Worm (Caenorhabditis elegans) whole organism, young adult: Measurements from ENCODE around the gene clc-7.
A peak's percentile ranks its signal among the peaks of the same experiment; 100 is the strongest.

Experiments
- B0019.2 ChIP-seq: fragments of 200-800 bp; sonication (Bioruptor generic); conservative IDR thresholded peaks from 2 replicates; pipeline ENCODE4 v1.3.6; 2022; ENCODE audit warnings: missing genetic modification reagents, missing genetic modification characterization, missing compliant biosample characterization
- B0261.1 ChIP-seq: sonication (generic microtip); optimal IDR thresholded peaks from 2 replicates; lab custom pipeline; 2016; ENCODE audit warnings: mild to moderate bottlenecking, missing genetic modification characterization, moderate library complexity, missing compliant biosample characterization
- B0336.3 ChIP-seq: fragments of 200-800 bp; sonication (Bioruptor generic); IDR thresholded peaks from 2 replicates; pipeline ENCODE4 v1.3.6; 2022; ENCODE audit warnings: missing genetic modification characterization, missing compliant biosample characterization
- C17E4.6 ChIP-seq: fragments of 200-800 bp; sonication (Bioruptor generic); IDR thresholded peaks from 2 replicates; pipeline ENCODE4 v1.3.6; 2022; ENCODE audit warnings: missing genetic modification reagents, missing genetic modification characterization, missing compliant biosample characterization
- F22D6.2 ChIP-seq: sonication (generic microtip); optimal IDR thresholded peaks from 2 replicates; lab custom pipeline; 2016; ENCODE audit warnings: mild to moderate bottlenecking, missing genetic modification characterization, missing compliant biosample characterization
- F37B4.10 ChIP-seq: fragments of 200-800 bp; sonication (Bioruptor generic); IDR thresholded peaks from 2 replicates; pipeline ENCODE4 v1.3.6; 2022; ENCODE audit warnings: missing genetic modification characterization, missing compliant biosample characterization
- F39B2.1 ChIP-seq: fragments of 200-800 bp; sonication (Bioruptor generic); IDR thresholded peaks from 2 replicates; pipeline ENCODE4 v1.3.6; 2022; ENCODE audit warnings: missing genetic modification reagents, missing genetic modification characterization, missing compliant biosample characterization
- F57A8.1 ChIP-seq: fragments of 200-800 bp; sonication (Bioruptor generic); optimal IDR thresholded peaks from 2 replicates; lab custom pipeline; 2018; ENCODE audit warnings: mild to moderate bottlenecking, missing genetic modification characterization, moderate library complexity, missing compliant biosample characterization
- T26A5.8 ChIP-seq: sonication (generic microtip); optimal IDR thresholded peaks from 2 replicates; lab custom pipeline; 2016; ENCODE audit warnings: missing genetic modification characterization, missing compliant biosample characterization
- Y56A3A.18 ChIP-seq: fragments of 200-800 bp; sonication (Bioruptor generic); IDR thresholded peaks from 2 replicates; pipeline ENCODE4 v1.3.6; 2022; ENCODE audit warnings: missing genetic modification reagents, missing genetic modification characterization, missing compliant biosample characterization
- akir-1 ChIP-seq: fragments of 200-800 bp; sonication (Bioruptor generic); optimal IDR thresholded peaks from 2 replicates; lab custom pipeline; 2018; ENCODE audit warnings: mild to moderate bottlenecking, missing genetic modification characterization, moderate library complexity, missing compliant biosample characterization
- aptf-3 ChIP-seq: fragments of 200-800 bp; sonication (Bioruptor generic); IDR thresholded peaks from 2 replicates; pipeline ENCODE4 v1.3.6; 2022; ENCODE audit warnings: missing genetic modification characterization, missing compliant biosample characterization
- atf-7 ChIP-seq: sonication (generic microtip); optimal IDR thresholded peaks from 2 replicates; lab custom pipeline; 2017; ENCODE audit warnings: mild to moderate bottlenecking, missing genetic modification characterization, missing compliant biosample characterization
- cebp-1 ChIP-seq, 2 experiments: fragments of 200-800 bp in 1 of 2; sonication (Bioruptor generic) in 1 of 2; sonication (generic microtip) in 1 of 2; IDR thresholded peaks in 1 of 2; optimal IDR thresholded peaks in 1 of 2; 2 replicates each; pipeline versions ENCODE4 v1.3.6 to Lab custom; 2017 to 2022; ENCODE audit warnings: missing compliant biosample characterization in 2 of 2, missing genetic modification characterization in 2 of 2, mild to moderate bottlenecking in 1 of 2, missing genetic modification reagents in 1 of 2, moderate library complexity in 1 of 2
- chd-7 ChIP-seq: sonication (generic microtip); optimal IDR thresholded peaks from 2 replicates; lab custom pipeline; 2016; ENCODE audit warnings: mild to moderate bottlenecking, missing genetic modification characterization, moderate library complexity, missing compliant biosample characterization
- dox-1 ChIP-seq: fragments of 200-800 bp; sonication (Bioruptor generic); IDR thresholded peaks from 2 replicates; pipeline ENCODE4 v1.3.6; 2022; ENCODE audit warnings: missing genetic modification reagents, missing genetic modification characterization, missing compliant biosample characterization
- efl-1 ChIP-seq: fragments of 150-350 bp; optimal IDR thresholded peaks from 2 replicates; lab custom pipeline; 2014; ENCODE audit warnings: missing biosample characterization, missing genetic modification reagents, missing genetic modification characterization
- egl-44 ChIP-seq: fragments of 200-800 bp; sonication (Bioruptor generic); IDR thresholded peaks from 2 replicates; pipeline ENCODE4 v1.3.6; 2022; ENCODE audit warnings: missing genetic modification reagents, missing genetic modification characterization, missing compliant biosample characterization
- egrh-3 ChIP-seq: fragments of 200-800 bp; sonication (Bioruptor generic); IDR thresholded peaks from 2 replicates; pipeline ENCODE4 v1.3.6; 2022; ENCODE audit warnings: missing genetic modification reagents, missing genetic modification characterization, missing compliant biosample characterization
- hmg-1.2 ChIP-seq: fragments of 200-800 bp; sonication (Bioruptor generic); IDR thresholded peaks from 2 replicates; pipeline ENCODE4 v1.3.6; 2022; ENCODE audit warnings: missing genetic modification reagents, missing genetic modification characterization, missing compliant biosample characterization
- hmg-20 ChIP-seq: fragments of 200-800 bp; sonication (Bioruptor generic); IDR thresholded peaks from 2 replicates; pipeline ENCODE4 v1.3.6; 2022; ENCODE audit warnings: missing genetic modification reagents, missing genetic modification characterization, missing compliant biosample characterization
- lin-35 ChIP-seq, 3 experiments: fragments of 150-350 bp in 2 of 3; sonication (generic microtip) in 1 of 3; optimal IDR thresholded peaks; 2 replicates each; lab custom pipeline; 2014 to 2018; ENCODE audit warnings: missing biosample characterization in 3 of 3, missing genetic modification characterization in 3 of 3, missing genetic modification reagents in 3 of 3
- lin-40 ChIP-seq: sonication (generic microtip); optimal IDR thresholded peaks from 2 replicates; lab custom pipeline; 2016; ENCODE audit warnings: missing genetic modification characterization, mild to moderate bottlenecking, missing compliant biosample characterization, missing genotype, missing genetic modification reagents
- lin-54 ChIP-seq: fragments of 200-800 bp; sonication (Bioruptor generic); optimal IDR thresholded peaks from 2 replicates; lab custom pipeline; 2018; ENCODE audit warnings: mild to moderate bottlenecking, missing genetic modification characterization, missing compliant biosample characterization
- lir-1 ChIP-seq: fragments of 200-800 bp; sonication (Bioruptor generic); conservative IDR thresholded peaks from 2 replicates; pipeline ENCODE4 v1.3.6; 2022; ENCODE audit warnings: missing genetic modification reagents, missing genetic modification characterization, missing compliant biosample characterization
- madf-3 ChIP-seq: fragments of 200-800 bp; sonication (Bioruptor generic); IDR thresholded peaks from 2 replicates; pipeline ENCODE4 v1.3.6; 2022; ENCODE audit warnings: missing genetic modification reagents, missing genetic modification characterization, missing compliant biosample characterization
- mcd-1 ChIP-seq: fragments of 200-800 bp; sonication (Bioruptor generic); IDR thresholded peaks from 2 replicates; pipeline ENCODE4 v1.3.6; 2022; ENCODE audit warnings: missing genetic modification reagents, missing genetic modification characterization, missing compliant biosample characterization
- nfyb-1 ChIP-seq: fragments of 200-800 bp; sonication (Bioruptor generic); IDR thresholded peaks from 2 replicates; pipeline ENCODE4 v1.3.6; 2022; ENCODE audit warnings: missing genetic modification reagents, missing genetic modification characterization, missing compliant biosample characterization
- nhr-120 ChIP-seq: fragments of 200-800 bp; sonication (Bioruptor generic); IDR thresholded peaks from 2 replicates; pipeline ENCODE4 v1.3.6; 2022; ENCODE audit warnings: missing genetic modification characterization, missing compliant biosample characterization
- nhr-179 ChIP-seq: sonication (generic microtip); optimal IDR thresholded peaks from 2 replicates; lab custom pipeline; 2016; ENCODE audit warnings: mild to moderate bottlenecking, missing genetic modification characterization, missing compliant biosample characterization
- nhr-80 ChIP-seq: sonication (generic microtip); optimal IDR thresholded peaks from 2 replicates; lab custom pipeline; 2016; ENCODE audit warnings: missing genetic modification characterization, missing compliant biosample characterization
- pbrm-1 ChIP-seq: fragments of 200-800 bp; sonication (Bioruptor generic); IDR thresholded peaks from 2 replicates; pipeline ENCODE4 v1.3.6; 2022; ENCODE audit warnings: missing genetic modification reagents, missing genetic modification characterization, missing compliant biosample characterization
- rpc-1 ChIP-seq, 2 experiments: fragments of 150-350 bp in 1 of 2; sonication (generic microtip) in 1 of 2; optimal IDR thresholded peaks; 2 replicates each; lab custom pipeline; 2014 to 2018; ENCODE audit warnings: missing biosample characterization in 1 of 2, missing genetic modification characterization in 1 of 2, missing genetic modification reagents in 1 of 2, missing genotype in 1 of 2
- sdz-38 ChIP-seq: sonication (generic microtip); optimal IDR thresholded peaks from 2 replicates; lab custom pipeline; 2016; ENCODE audit warnings: missing genotype, missing genetic modification characterization, missing compliant biosample characterization
- snpc-4 ChIP-seq, 5 experiments: fragments of 150-350 bp in 1 of 5; sonication (generic microtip) in 4 of 5; optimal IDR thresholded peaks; 2 replicates each; lab custom pipeline; 2014 to 2018; ENCODE audit warnings: missing genetic modification characterization in 5 of 5, missing biosample characterization in 3 of 5, antibody characterized with exemption in 2 of 5, mild to moderate bottlenecking in 2 of 5, missing compliant biosample characterization in 2 of 5, missing genotype in 2 of 5, moderate library complexity in 2 of 5, missing genetic modification reagents in 1 of 5
- tbp1 ChIP-seq: fragments of 200-800 bp; sonication (Bioruptor generic); optimal IDR thresholded peaks from 2 replicates; lab custom pipeline; 2018; ENCODE audit warnings: mild to moderate bottlenecking, missing genetic modification characterization, missing compliant biosample characterization
- zfh-2 ChIP-seq: fragments of 200-800 bp; sonication (Bioruptor generic); conservative IDR thresholded peaks from 2 replicates; pipeline ENCODE4 v1.3.6; 2022; ENCODE audit warnings: missing genetic modification reagents, missing genetic modification characterization, missing compliant biosample characterization
- ztf-18 ChIP-seq: sonication (generic microtip); optimal IDR thresholded peaks from 2 replicates; lab custom pipeline; 2016; ENCODE audit warnings: missing genotype, mild to moderate bottlenecking, missing genetic modification characterization, missing compliant biosample characterization
- ztf-26 ChIP-seq: sonication (generic microtip); optimal IDR thresholded peaks from 2 replicates; lab custom pipeline; 2017; ENCODE audit warnings: missing genetic modification characterization, missing compliant biosample characterization
- ztf-6 ChIP-seq: fragments of 200-800 bp; sonication (Bioruptor generic); IDR thresholded peaks from 2 replicates; pipeline ENCODE4 v1.3.6; 2022; ENCODE audit warnings: missing genetic modification reagents, missing genetic modification characterization, missing compliant biosample characterization

The clc-7 gene

ce11 chrX:5066570-5066969 is 1.3 kb upstream of the clc-7 start:
- TF ChIP-seq C17E4.6 (GFP tag; lab: Robert Waterston, UW) (no peak), aptf-3 (GFP tag; lab: Robert Waterston, UW) (no peak), ztf-6 (GFP tag; lab: Robert Waterston, UW) (no peak)

DNA sequence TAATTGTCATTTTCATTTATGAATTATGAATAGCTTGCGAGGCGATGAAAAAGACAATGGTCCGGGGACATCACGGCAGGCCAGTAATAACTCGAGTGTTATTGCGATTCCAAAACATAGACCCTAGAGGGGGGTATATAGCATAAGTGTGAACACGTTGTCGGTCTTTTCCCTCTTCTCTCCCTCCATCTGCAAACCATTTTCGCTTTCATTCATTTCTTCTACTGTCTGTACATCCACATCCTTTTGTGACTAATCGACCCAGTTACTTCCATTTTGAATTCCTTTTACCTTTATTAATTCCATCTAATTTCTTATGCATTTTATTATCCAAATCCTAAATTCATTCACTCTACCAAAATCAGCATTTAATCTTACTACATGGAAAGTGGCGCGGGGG is 3.1 kb downstream of the clc-7 start:
- TF ChIP-seq lin-35 (GFP tag; optimal IDR thresholded peaks at IDR 0.05; lab: Kevin White, UChicago) (no peak), nhr-179 (tag; lab: Kevin White, UChicago) (no peak), F57A8.1 (no peak), cebp-1 (GFP tag; IDR thresholded peaks at IDR 0.05; lab: Robert Waterston, UW) (no peak), cebp-1 (tag; optimal IDR thresholded peaks at IDR 0.05; lab: Kevin White, UChicago) (no peak), F39B2.1 (GFP tag; lab: Robert Waterston, UW) (no peak), nhr-80 (tag; lab: Kevin White, UChicago) (no peak)

- no peak for TF ChIP-seq nhr-120 (GFP tag; lab: Robert Waterston, UW)
- no peak for TF ChIP-seq B0261.1 (tag; lab: Kevin White, UChicago)
- no peak for TF ChIP-seq mcd-1 (GFP tag; lab: Robert Waterston, UW)
- TF ChIP-seq madf-3 (GFP tag; lab: Robert Waterston, UW): no peak
- TF ChIP-seq tbp1: no peak
- TF ChIP-seq B0019.2: no peak
- no peak for TF ChIP-seq rpc-1 (optimal IDR thresholded peaks at IDR 0.05; lab: Kevin White, UChicago)
- no peak for TF ChIP-seq rpc-1 (tag; optimal IDR thresholded peaks at IDR 0.05; lab: Kevin White, UChicago)
- TF ChIP-seq lin-54 (GFP tag; lab: Kevin White, UChicago): no peak
- TF ChIP-seq hmg-20 (GFP tag; lab: Robert Waterston, UW): no peak
- no peak for TF ChIP-seq lir-1 (GFP tag; lab: Robert Waterston, UW)
- TF ChIP-seq nhr-179 (tag; lab: Kevin White, UChicago): no peak
- no peak for TF ChIP-seq egl-44 (GFP tag; lab: Robert Waterston, UW)
Measured at ce11 chrX:5073895-5074294, 6.0 kb downstream of the clc-7 start.

DNA sequence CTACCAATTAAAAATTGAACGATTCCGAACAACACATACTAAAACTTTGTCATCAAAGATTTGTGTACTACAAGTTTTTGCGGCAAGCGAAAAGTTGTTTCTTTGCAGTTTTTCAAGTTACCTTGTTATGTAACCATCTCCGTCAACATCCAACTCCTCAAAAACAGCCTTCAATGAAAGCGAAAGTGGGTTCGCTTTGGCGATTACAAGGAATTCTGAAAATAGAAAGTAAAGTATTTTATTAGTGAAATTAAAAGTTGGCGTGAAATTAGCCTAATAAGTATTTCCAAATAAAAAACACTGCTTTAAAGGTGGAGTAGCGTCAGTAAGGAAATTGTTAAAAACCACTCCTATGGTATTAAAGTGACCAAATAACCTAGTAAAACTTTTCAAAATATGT is 7.6 kb downstream of the clc-7 start:
- no peak for TF ChIP-seq nhr-120 (GFP tag; lab: Robert Waterston, UW)
- TF ChIP-seq pbrm-1 (GFP tag; lab: Robert Waterston, UW): no peak
- no peak for TF ChIP-seq akir-1 (GFP tag; lab: Kevin White, UChicago)
- no peak for TF ChIP-seq T26A5.8 (tag; lab: Kevin White, UChicago)

DNA sequence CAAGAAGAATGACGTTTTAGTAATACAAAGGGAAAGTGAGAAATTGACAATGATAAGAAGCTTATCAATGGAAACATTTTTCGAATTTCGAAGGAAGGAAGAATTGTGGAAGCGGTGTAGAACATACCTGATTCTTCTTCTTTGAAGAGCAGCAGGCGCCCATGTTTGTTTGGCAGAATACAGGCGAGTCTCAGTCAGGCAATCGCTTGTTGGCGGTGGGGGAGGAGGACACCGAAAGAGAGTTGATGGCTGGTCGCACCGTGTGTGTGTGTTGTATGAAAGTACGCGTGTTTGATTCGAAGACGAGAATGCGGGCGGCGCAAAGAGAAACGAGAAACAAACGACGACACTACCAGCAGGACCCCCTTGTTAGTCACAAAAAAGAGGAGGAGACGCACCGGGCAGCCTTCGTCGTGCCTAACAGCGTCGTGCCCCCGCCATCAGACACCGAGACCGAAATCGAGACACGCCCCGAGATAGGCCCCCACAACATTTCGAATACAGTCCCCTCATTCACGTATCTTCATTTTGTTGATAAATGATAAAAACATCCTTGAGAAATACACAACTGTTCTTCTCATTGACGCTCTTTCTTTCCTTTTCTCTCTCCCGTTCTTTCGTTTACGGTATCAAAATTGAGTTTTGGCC is 9.9 kb downstream of the clc-7 start, which contains the start of gene cal-5:
Gene cal-5 (minus strand): TSS at position 266 of the 648 bp plus-strand sequence.
- TF ChIP-seq ztf-18 (no peak), nfyb-1 (peak; percentile 40; the same call in 1 of the 2 replicates), dox-1 (peak; percentile 81), sdz-38 (tag; lab: Kevin White, UChicago) (no peak), hmg-20 (GFP tag; lab: Robert Waterston, UW) (no peak), efl-1 (no peak), snpc-4 (GFP tag; optimal IDR thresholded peaks at IDR 0.05; lab: Kevin White, UChicago) (no peak), snpc-4 (tag; optimal IDR thresholded peaks at IDR 0.05; lab: Kevin White, UChicago) (peak in 1 of 4 experiments; percentile 13), Y56A3A.18 (no peak), B0336.3 (GFP tag; lab: Robert Waterston, UW) (peak; percentile 27; the same call in 1 of the 2 replicates), F37B4.10 (GFP tag; lab: Robert Waterston, UW) (no peak), F22D6.2 (tag; lab: Kevin White, UChicago) (no peak), zfh-2 (GFP tag; lab: Robert Waterston, UW) (peak; percentile 97), lin-40 (tag; lab: Kevin White, UChicago) (peak; percentile 46), egrh-3 (GFP tag; lab: Robert Waterston, UW) (peak; percentile 45), atf-7 (peak; percentile 28), ztf-26 (tag; lab: Kevin White, UChicago) (peak; percentile 66), hmg-1.2 (GFP tag; lab: Robert Waterston, UW) (no peak), F57A8.1 (no peak), nhr-80 (tag; lab: Kevin White, UChicago) (peak; percentile 94), chd-7 (tag; lab: Kevin White, UChicago) (peak; percentile 19)
